Worm (Caenorhabditis elegans) whole organism, L3 larva: ENCODE results near the gene rpa-1.

Experiments used
- fkh-10 ChIP-seq: sonication (generic microtip); optimal IDR thresholded peaks from 2 replicates; lab custom pipeline; 2017; ENCODE audit warnings: missing biosample characterization, missing genetic modification reagents, missing genetic modification characterization
- jun-1 ChIP-seq: fragments of 150-350 bp; optimal IDR thresholded peaks from 2 replicates; lab custom pipeline; 2014; ENCODE audit warnings: missing biosample characterization, missing genetic modification reagents, missing genetic modification characterization
- sea-2 ChIP-seq: fragments of 150-350 bp; sonication (generic microtip); optimal IDR thresholded peaks from 4 replicates; lab custom pipeline; 2014; ENCODE audit warnings: missing biosample characterization, missing genetic modification reagents, missing genetic modification characterization

DNA sequence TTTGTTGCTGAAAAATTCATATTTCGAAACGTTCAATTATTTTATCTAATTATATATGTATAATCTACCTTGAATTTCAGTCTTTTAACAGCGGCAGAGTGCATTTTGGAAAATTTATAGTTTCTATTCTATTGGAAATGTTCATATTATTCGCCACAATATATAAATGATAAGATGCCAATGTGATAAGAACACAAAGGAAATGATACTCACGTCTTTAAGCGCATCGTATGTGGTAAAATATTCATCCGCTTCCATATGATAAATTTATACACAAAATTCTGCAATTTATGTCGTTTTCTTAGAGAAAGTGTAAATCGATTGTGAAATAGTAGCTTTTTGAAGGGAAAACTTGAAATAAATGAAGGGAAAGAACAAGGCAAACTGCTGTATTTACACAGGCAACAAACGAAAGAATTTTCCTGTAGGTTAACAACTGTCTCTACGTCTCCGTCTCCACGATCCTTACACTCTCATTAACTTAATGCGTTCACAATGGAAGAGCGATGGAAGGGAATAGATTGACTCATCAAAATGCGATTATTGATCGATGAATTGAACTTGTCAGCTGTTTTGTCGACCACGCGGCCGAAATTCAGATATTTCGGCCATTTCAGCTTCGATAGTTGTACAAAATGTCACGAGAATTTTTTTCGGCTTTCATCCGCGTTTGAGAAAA is 2.2 kb upstream of the rpa-1 start, which contains the start of gene alfa-1:
- TF ChIP-seq fkh-10 (GFP tag; lab: Kevin White, UChicago) (no peak), sea-2 (GFP tag; lab: Kevin White, UChicago) (no peak), jun-1 (tag; lab: Kevin White, UChicago) (no peak)
